Worm (Caenorhabditis elegans) whole organism, early embryonic: ENCODE results near the gene T28C6.5.
"Not testable (repeated sequence)": the region's sequence is repeated elsewhere in the genome, so short reads cannot be mapped to it uniquely, and the experiment has no call there.

Source experiments
- B0310.2 ChIP-seq: sonication (generic microtip); optimal IDR thresholded peaks from 2 replicates; lab custom pipeline; 2016; ENCODE audit warnings: mild to moderate bottlenecking, missing genetic modification characterization, missing compliant biosample characterization
- F13C5.2 ChIP-seq: sonication (generic microtip); optimal IDR thresholded peaks from 2 replicates; lab custom pipeline; 2017; ENCODE audit warnings: mild to moderate bottlenecking, missing genetic modification characterization, inconsistent platforms, missing compliant biosample characterization
- aly-1 ChIP-seq: sonication (generic microtip); optimal IDR thresholded peaks from 2 replicates; lab custom pipeline; 2016; ENCODE audit warnings: missing genetic modification characterization, missing compliant biosample characterization
- ama-1 ChIP-seq: fragments of 150-350 bp; optimal IDR thresholded peaks from 2 replicates; lab custom pipeline; 2014
- ceh-13 ChIP-seq: fragments of 200-800 bp; sonication (Bioruptor generic); optimal IDR thresholded peaks from 2 replicates; lab custom pipeline; 2018; ENCODE audit warnings: mild to moderate bottlenecking, missing genetic modification characterization, missing compliant biosample characterization
- ceh-36 ChIP-seq: sonication (generic microtip); optimal IDR thresholded peaks from 2 replicates; lab custom pipeline; 2016; ENCODE audit warnings: missing genetic modification characterization, inconsistent platforms, missing compliant biosample characterization
- ets-7 ChIP-seq: sonication (generic microtip); optimal IDR thresholded peaks from 2 replicates; lab custom pipeline; 2016; ENCODE audit warnings: missing genotype, missing genetic modification characterization, missing compliant biosample characterization
- flt-1 ChIP-seq: fragments of 200-800 bp; sonication (Bioruptor generic); IDR thresholded peaks from 2 replicates; pipeline ENCODE4 v1.3.6; 2022; ENCODE audit warnings: missing genetic modification characterization, missing compliant biosample characterization
- hmbx-1 ChIP-seq: sonication (generic microtip); optimal IDR thresholded peaks from 2 replicates; lab custom pipeline; 2016; ENCODE audit warnings: mild to moderate bottlenecking, missing genetic modification characterization, missing compliant biosample characterization
- hmg-4 ChIP-seq: fragments of 200-800 bp; sonication (Bioruptor generic); optimal IDR thresholded peaks from 2 replicates; lab custom pipeline; 2018; ENCODE audit warnings: mild to moderate bottlenecking, missing genetic modification characterization, missing compliant biosample characterization
- hnd-1 ChIP-seq: sonication (generic microtip); optimal IDR thresholded peaks from 2 replicates; lab custom pipeline; 2016; ENCODE audit warnings: missing genetic modification characterization, missing compliant biosample characterization
- pes-1 ChIP-seq: fragments of 200-800 bp; sonication (Bioruptor generic); IDR thresholded peaks from 2 replicates; pipeline ENCODE4 v1.3.6; 2022; ENCODE audit warnings: missing genetic modification reagents, missing genetic modification characterization, missing compliant biosample characterization
- scrt-1 ChIP-seq: fragments of 200-800 bp; sonication (Bioruptor generic); IDR thresholded peaks from 2 replicates; pipeline ENCODE4 v1.3.6; 2022; ENCODE audit warnings: missing genetic modification characterization, missing compliant biosample characterization
- sea-1 ChIP-seq: fragments of 200-800 bp; sonication (Bioruptor generic); conservative IDR thresholded peaks from 2 replicates; pipeline ENCODE4 v1.3.6; 2022; ENCODE audit warnings: missing genetic modification characterization, missing compliant biosample characterization
- tbx-11 ChIP-seq: fragments of 200-800 bp; sonication (Bioruptor generic); IDR thresholded peaks from 2 replicates; pipeline ENCODE4 v1.3.6; 2022; ENCODE audit warnings: missing genetic modification characterization, missing compliant biosample characterization
- tbx-37 ChIP-seq: fragments of 200-800 bp; sonication (Bioruptor generic); conservative IDR thresholded peaks from 2 replicates; pipeline ENCODE4 v1.3.6; 2022; ENCODE audit warnings: missing genetic modification reagents, missing genetic modification characterization, missing compliant biosample characterization
- tra-4 ChIP-seq: sonication (generic microtip); optimal IDR thresholded peaks from 2 replicates; lab custom pipeline; 2017; ENCODE audit warnings: missing genetic modification characterization, missing compliant biosample characterization

The T28C6.5 gene

DNA sequence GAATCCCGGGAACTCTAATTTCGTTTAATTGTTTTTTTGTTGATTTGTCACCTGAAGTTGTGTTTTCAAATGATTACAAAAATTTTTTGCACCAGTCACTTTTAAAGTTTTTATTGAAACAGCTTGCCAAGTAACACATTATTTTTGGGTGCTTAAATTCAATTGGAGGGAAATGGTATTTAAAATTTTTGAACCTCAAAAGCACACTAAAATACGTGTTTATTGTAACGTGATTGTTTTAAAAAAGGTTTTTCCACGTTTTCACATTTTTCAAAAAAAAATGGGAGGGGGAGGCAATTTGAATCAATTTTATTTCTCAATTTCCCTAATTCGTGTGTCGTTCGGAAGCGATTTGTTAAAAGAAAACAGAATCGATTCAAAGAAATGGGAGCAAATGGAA is at the start of gene T28C6.5:
Gene T28C6.5, plus strand, starts transcription at position 301 of the 400 bp plus-strand sequence.
- no peak for TF ChIP-seq ama-1 (lab: Kevin White, UChicago)
- TF ChIP-seq F13C5.2 (tag; lab: Kevin White, UChicago): no peak
- no peak for TF ChIP-seq hnd-1 (tag; lab: Kevin White, UChicago)
- TF ChIP-seq hmbx-1 (tag; lab: Kevin White, UChicago): no peak
- no peak for TF ChIP-seq ceh-36 (tag; lab: Kevin White, UChicago)
- TF ChIP-seq sea-1: no peak
- no peak for TF ChIP-seq tbx-37
- TF ChIP-seq aly-1 (tag; lab: Kevin White, UChicago): no peak
- TF ChIP-seq B0310.2 (tag; lab: Kevin White, UChicago): no peak
- TF ChIP-seq tbx-11 (GFP tag; lab: Robert Waterston, UW): no peak
- TF ChIP-seq pes-1 (GFP tag; lab: Robert Waterston, UW): no peak
- no peak for TF ChIP-seq flt-1 (GFP tag; lab: Robert Waterston, UW)
- no peak for TF ChIP-seq ets-7 (tag; lab: Kevin White, UChicago)
- TF ChIP-seq scrt-1 (GFP tag; lab: Robert Waterston, UW): no peak
- no peak for TF ChIP-seq ceh-13 (GFP tag; lab: Kevin White, UChicago)
- no peak for TF ChIP-seq tra-4 (tag; lab: Kevin White, UChicago)
- TF ChIP-seq hmg-4 (GFP tag; lab: Kevin White, UChicago): no peak

DNA sequence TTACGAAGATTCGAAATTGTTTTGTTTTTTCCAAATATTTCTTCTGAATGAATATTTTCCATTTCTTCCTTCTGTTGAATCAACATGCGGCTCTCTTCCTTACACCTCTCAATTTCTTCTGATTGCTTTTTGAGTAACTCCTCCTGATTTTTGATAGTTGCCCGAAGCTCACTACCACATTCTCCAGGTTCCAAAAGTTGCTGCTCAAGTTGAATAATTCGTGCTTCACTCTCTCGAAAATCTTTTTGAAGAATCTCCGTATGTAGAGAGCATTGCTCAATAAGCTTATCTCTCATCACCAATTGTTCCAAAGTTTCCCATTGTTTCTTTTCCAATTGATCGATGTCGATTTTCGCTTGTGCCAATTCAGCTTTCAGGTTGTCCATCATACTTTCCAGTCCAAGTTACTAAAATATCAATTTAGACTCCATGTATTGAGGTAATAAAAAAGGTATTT is 48.4 kb upstream of the T28C6.5 start, which contains the start of gene F20C5.6:
Gene F20C5.6, minus strand, starts transcription at position 407 of the 457 bp plus-strand sequence.
- TF ChIP-seq ama-1 (lab: Kevin White, UChicago) (peak; percentile 93), hnd-1 (tag; lab: Kevin White, UChicago) (no peak), tbx-11 (GFP tag; lab: Robert Waterston, UW) (no peak), B0310.2 (tag; lab: Kevin White, UChicago) (no peak), sea-1 (no peak)

ce11 chrIV:8778045-8778444 is 43.2 kb upstream of the T28C6.5 start, which contains the start of gene C33D9.6:
Gene C33D9.6 (minus strand): TSS chrIV:8778145.
- TF ChIP-seq hnd-1 (tag; lab: Kevin White, UChicago) (no peak), scrt-1 (GFP tag; lab: Robert Waterston, UW) (no peak), B0310.2 (tag; lab: Kevin White, UChicago) (no peak), pes-1 (GFP tag; lab: Robert Waterston, UW) (no peak), ceh-36 (tag; lab: Kevin White, UChicago) (no peak), tbx-11 (GFP tag; lab: Robert Waterston, UW) (no peak), ama-1 (lab: Kevin White, UChicago) (no peak), flt-1 (GFP tag; lab: Robert Waterston, UW) (no peak)

ce11 chrIV:8782172-8782571 is 39.1 kb upstream of the T28C6.5 start:
- TF ChIP-seq pes-1 (GFP tag; lab: Robert Waterston, UW) (no peak), tbx-11 (GFP tag; lab: Robert Waterston, UW) (no peak), aly-1 (tag; lab: Kevin White, UChicago) (peak; percentile 35), flt-1 (GFP tag; lab: Robert Waterston, UW) (0 out of 2 replicates have a peak, but pooled peaks have one; percentile 6), B0310.2 (tag; lab: Kevin White, UChicago) (no peak), tbx-37 (no peak), scrt-1 (GFP tag; lab: Robert Waterston, UW) (0 out of 2 replicates have a peak, but pooled peaks have one; percentile 31), hnd-1 (tag; lab: Kevin White, UChicago) (no peak), ama-1 (lab: Kevin White, UChicago) (no peak), hmg-4 (GFP tag; lab: Kevin White, UChicago) (peak; percentile 96), sea-1 (0 out of 2 replicates have a peak, but pooled peaks have one; percentile 23), tra-4 (tag; lab: Kevin White, UChicago) (no peak), hmbx-1 (tag; lab: Kevin White, UChicago) (no peak), F13C5.2 (tag; lab: Kevin White, UChicago) (peak; percentile 33), ceh-36 (tag; lab: Kevin White, UChicago) (no peak), ets-7 (tag; lab: Kevin White, UChicago) (no peak), ceh-13 (GFP tag; lab: Kevin White, UChicago) (no peak)

DNA sequence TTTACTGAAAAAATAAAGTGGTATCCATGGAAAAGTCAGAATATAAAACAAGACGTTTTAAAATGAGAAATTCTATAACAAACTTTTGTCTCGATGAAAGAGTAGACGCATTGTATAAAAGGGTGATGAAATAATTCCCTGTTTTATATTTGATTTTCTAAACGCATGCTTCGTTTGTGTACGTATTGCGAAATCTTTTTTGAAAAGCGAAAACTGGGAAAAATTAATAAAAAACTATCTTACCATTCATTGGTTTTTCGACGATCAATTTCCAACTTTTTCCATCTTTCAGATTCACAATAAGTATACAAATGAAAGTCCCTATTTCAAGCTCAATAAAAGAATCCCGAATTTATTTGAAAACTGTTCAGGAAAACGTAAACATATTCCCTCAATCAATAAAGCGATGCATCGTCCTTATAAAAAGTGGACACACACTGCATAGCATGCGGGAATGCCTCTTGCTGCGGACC is 36.4 kb upstream of the T28C6.5 start, which contains the start of gene C33D9.13:
Gene C33D9.13, minus strand, starts transcription at position 423 of the 473 bp plus-strand sequence.
- no peak for TF ChIP-seq ama-1 (lab: Kevin White, UChicago)
- no peak for TF ChIP-seq aly-1 (tag; lab: Kevin White, UChicago)
- TF ChIP-seq scrt-1 (GFP tag; lab: Robert Waterston, UW): no peak
- TF ChIP-seq tra-4 (tag; lab: Kevin White, UChicago): no peak
- no peak for TF ChIP-seq hnd-1 (tag; lab: Kevin White, UChicago)
- TF ChIP-seq B0310.2 (tag; lab: Kevin White, UChicago): no peak
- TF ChIP-seq tbx-11 (GFP tag; lab: Robert Waterston, UW): no peak
- no peak for TF ChIP-seq ceh-36 (tag; lab: Kevin White, UChicago)
- no peak for TF ChIP-seq F13C5.2 (tag; lab: Kevin White, UChicago)
- no peak for TF ChIP-seq hmbx-1 (tag; lab: Kevin White, UChicago)
- TF ChIP-seq pes-1 (GFP tag; lab: Robert Waterston, UW): no peak

ce11 chrIV:8786654-8787053 is 34.6 kb upstream of the T28C6.5 start, which contains the start of gene C33D9.8:
Gene C33D9.8 (minus strand): TSS chrIV:8786752.
- TF ChIP-seq ceh-36 (tag; lab: Kevin White, UChicago) (no peak), hmbx-1 (tag; lab: Kevin White, UChicago) (no peak), hmg-4 (GFP tag; lab: Kevin White, UChicago) (no peak), tra-4 (tag; lab: Kevin White, UChicago) (no peak), sea-1 (no peak), B0310.2 (tag; lab: Kevin White, UChicago) (no peak), tbx-37 (no peak)

ce11 chrIV:8788048-8788447 is 33.2 kb upstream of the T28C6.5 start, which contains the start of gene C33D9.10:
Gene C33D9.10 (minus strand): TSS chrIV:8788148.
- TF ChIP-seq scrt-1 (GFP tag; lab: Robert Waterston, UW); F13C5.2 (tag; lab: Kevin White, UChicago); hmbx-1 (tag; lab: Kevin White, UChicago): not testable (repeated sequence)
